Fruit fly (Drosophila melanogaster): ENCODE data around the gene robl37BC.
A peak's percentile ranks its signal among the peaks of the same experiment; 100 is the strongest.

robl37BC gene

DNA sequence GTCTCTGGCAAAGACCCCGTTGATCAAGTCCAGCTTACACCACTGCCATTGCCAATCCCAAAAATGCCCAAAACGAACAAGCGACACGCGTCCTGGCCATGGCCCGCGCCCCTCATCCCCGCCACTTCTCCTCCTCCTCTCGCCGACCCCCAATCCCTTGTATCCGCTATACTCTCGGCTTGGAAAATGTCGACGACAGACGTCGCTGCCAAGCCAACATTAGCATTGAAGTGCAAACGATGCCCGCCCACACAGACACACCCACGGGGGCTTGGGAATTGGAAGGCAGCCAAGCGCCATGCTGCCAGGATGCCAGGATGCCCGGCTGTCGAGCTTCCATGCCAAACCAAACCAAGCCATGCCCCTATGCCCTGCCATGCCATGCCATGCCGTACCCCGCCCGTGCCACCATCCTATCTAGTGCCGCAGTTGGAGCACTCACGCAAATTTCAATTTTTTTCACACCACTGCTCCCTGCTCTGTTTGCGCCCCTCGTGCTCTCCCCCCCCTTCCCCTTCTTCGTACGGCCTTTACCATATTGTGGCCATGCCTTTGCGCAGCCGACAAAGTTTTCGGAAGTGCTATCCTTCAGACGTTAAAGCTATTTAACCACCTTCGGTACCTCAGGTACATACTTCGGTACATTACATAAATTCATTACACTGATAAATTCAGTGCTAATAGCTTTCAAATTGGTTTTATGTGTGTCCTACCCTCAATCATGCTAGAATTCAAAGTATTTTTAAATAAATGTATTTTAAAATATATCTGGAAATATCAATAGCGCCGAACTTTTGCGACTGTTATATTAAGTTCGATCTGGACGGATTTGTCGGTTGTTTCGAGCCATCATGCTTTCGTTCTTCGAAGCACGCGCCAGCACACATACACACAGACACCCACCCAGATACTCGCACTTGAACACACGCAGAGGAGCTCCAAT is 10.9 kb downstream of the robl37BC start (continued):
- TF ChIP-seq CG32264 (GFP tag; optimal IDR thresholded peaks at IDR 0.05) (peak; percentile 14), N (GFP tag; optimal IDR thresholded peaks at IDR 0.05) (no peak), sage (GFP tag; optimal IDR thresholded peaks at IDR 0.05) (peak; percentile 49), CG9705 (GFP tag; optimal IDR thresholded peaks at IDR 0.05) (peak; percentile 66), foxo (GFP tag; optimal IDR thresholded peaks at IDR 0.05) (peak in 1 of 2 experiments; percentile 87), Myc (optimal IDR thresholded peaks at IDR 0.05) (no peak), lola (GFP tag; optimal IDR thresholded peaks at IDR 0.05) (no peak), Rel (GFP tag; optimal IDR thresholded peaks at IDR 0.05) (peak; percentile 43), Rel (tag; optimal IDR thresholded peaks at IDR 0.05) (peak; percentile 49), rgr (GFP tag; optimal IDR thresholded peaks at IDR 0.05) (peak; percentile 76), woc (GFP tag; optimal IDR thresholded peaks at IDR 0.05) (peak; percentile 64), br (GFP tag; optimal IDR thresholded peaks at IDR 0.05) (peak; percentile 73), HLH106 (tag; optimal IDR thresholded peaks at IDR 0.05) (peak; percentile 85)

dm6 chr2L:19022221-19022516 is 11.5 kb downstream of the robl37BC start, which contains the start of gene CG15172:
Gene CG15172 (plus strand): TSS chr2L:19022417.
- TF ChIP-seq jim (GFP tag; optimal IDR thresholded peaks at IDR 0.05) = no peak
- TF ChIP-seq Rel (GFP tag; optimal IDR thresholded peaks at IDR 0.05) = no peak
- no peak for TF ChIP-seq Rel (tag; optimal IDR thresholded peaks at IDR 0.05)
- TF ChIP-seq sage (GFP tag; optimal IDR thresholded peaks at IDR 0.05) = no peak
- no peak for TF ChIP-seq br (GFP tag; optimal IDR thresholded peaks at IDR 0.05)
- TF ChIP-seq fru (GFP tag; optimal IDR thresholded peaks at IDR 0.05) = no peak
- TF ChIP-seq dsf (GFP tag; optimal IDR thresholded peaks at IDR 0.05; ENCODE audit: borderline replicate concordance) = no peak
- no peak for TF ChIP-seq h (GFP tag; optimal IDR thresholded peaks at IDR 0.05)
- TF ChIP-seq foxo (GFP tag; optimal IDR thresholded peaks at IDR 0.05) = no peak
- no peak for TF ChIP-seq Mio (GFP tag; optimal IDR thresholded peaks at IDR 0.05)
- TF ChIP-seq HLH106 (tag; optimal IDR thresholded peaks at IDR 0.05) = no peak
- no peak for TF ChIP-seq rgr (GFP tag; optimal IDR thresholded peaks at IDR 0.05)
- no peak for TF ChIP-seq sv (GFP tag; optimal IDR thresholded peaks at IDR 0.05)
- TF ChIP-seq Abd-B (GFP tag; optimal IDR thresholded peaks at IDR 0.05) = no peak
- TF ChIP-seq N (GFP tag; optimal IDR thresholded peaks at IDR 0.05) = no peak
- TF ChIP-seq dmrt93B (GFP tag; optimal IDR thresholded peaks at IDR 0.05) = no peak
- no peak for TF ChIP-seq dl (GFP tag; optimal IDR thresholded peaks at IDR 0.05; ENCODE audit: insufficient read depth in 1 of 2, partially characterized antibody in 2 of 2)
- TF ChIP-seq GATAd (GFP tag; optimal IDR thresholded peaks at IDR 0.05) = no peak
- no peak for TF ChIP-seq Vsx2 (GFP tag; optimal IDR thresholded peaks at IDR 0.05; ENCODE audit: partially characterized antibody)
- TF ChIP-seq ey (GFP tag; optimal IDR thresholded peaks at IDR 0.05) = no peak

- no peak for TF ChIP-seq woc (GFP tag; optimal IDR thresholded peaks at IDR 0.05)
- TF ChIP-seq jim (GFP tag; optimal IDR thresholded peaks at IDR 0.05) = no peak
- no peak for TF ChIP-seq Hr83 (GFP tag; optimal IDR thresholded peaks at IDR 0.05; ENCODE audit: poor library complexity, severe bottlenecking)
- TF ChIP-seq CrebA (GFP tag; optimal IDR thresholded peaks at IDR 0.05; ENCODE audit: borderline replicate concordance) = no peak
- no peak for TF ChIP-seq N (GFP tag; optimal IDR thresholded peaks at IDR 0.05)
- TF ChIP-seq CG32264 (GFP tag; optimal IDR thresholded peaks at IDR 0.05) = no peak
- peak; percentile 52 for TF ChIP-seq rgr (GFP tag; optimal IDR thresholded peaks at IDR 0.05)
- peak; percentile 9 for TF ChIP-seq sv (GFP tag; optimal IDR thresholded peaks at IDR 0.05)
- no peak for TF ChIP-seq dl (GFP tag; optimal IDR thresholded peaks at IDR 0.05; ENCODE audit: insufficient read depth in 1 of 2, partially characterized antibody in 2 of 2)
- TF ChIP-seq HLH106 (tag; optimal IDR thresholded peaks at IDR 0.05) = peak; percentile 76
- no peak for TF ChIP-seq pan (optimal IDR thresholded peaks at IDR 0.05)
- no peak for TF ChIP-seq Hr78 (GFP tag; optimal IDR thresholded peaks at IDR 0.05)
- no peak for TF ChIP-seq Dfd (GFP tag; optimal IDR thresholded peaks at IDR 0.05)
- TF ChIP-seq CG9705 (GFP tag; optimal IDR thresholded peaks at IDR 0.05) = peak; percentile 51
- TF ChIP-seq Dif (GFP tag; optimal IDR thresholded peaks at IDR 0.05; ENCODE audit: partially characterized antibody) = no peak
- peak; percentile 60 for TF ChIP-seq h (GFP tag; optimal IDR thresholded peaks at IDR 0.05)
- peak; percentile 49 for TF ChIP-seq dmrt93B (GFP tag; optimal IDR thresholded peaks at IDR 0.05)
- peak; percentile 56 for TF ChIP-seq psq (GFP tag; optimal IDR thresholded peaks at IDR 0.05)
- peak; percentile 51 for TF ChIP-seq ey (GFP tag; optimal IDR thresholded peaks at IDR 0.05)
- no peak for TF ChIP-seq GATAd (GFP tag; optimal IDR thresholded peaks at IDR 0.05)
- no peak for TF ChIP-seq lola (GFP tag; optimal IDR thresholded peaks at IDR 0.05)
- peak; percentile 61 for TF ChIP-seq fru (GFP tag; optimal IDR thresholded peaks at IDR 0.05)
- no peak for TF ChIP-seq usp (GFP tag; optimal IDR thresholded peaks at IDR 0.05)
- no peak for TF ChIP-seq tai (GFP tag; optimal IDR thresholded peaks at IDR 0.05)
- TF ChIP-seq Jra (GFP tag; optimal IDR thresholded peaks at IDR 0.05) = no peak
- TF ChIP-seq brk (GFP tag; optimal IDR thresholded peaks at IDR 0.05) = no peak
- TF ChIP-seq OdsH (GFP tag; optimal IDR thresholded peaks at IDR 0.05) = peak; percentile 41
- TF ChIP-seq sage (GFP tag; optimal IDR thresholded peaks at IDR 0.05) = no peak
- no peak for TF ChIP-seq Hnf4 (GFP tag; optimal IDR thresholded peaks at IDR 0.05)
- TF ChIP-seq Sp1 (GFP tag; optimal IDR thresholded peaks at IDR 0.05) = peak; percentile 78
- TF ChIP-seq Mio (GFP tag; optimal IDR thresholded peaks at IDR 0.05) = no peak
- TF ChIP-seq dsf (GFP tag; optimal IDR thresholded peaks at IDR 0.05; ENCODE audit: borderline replicate concordance) = no peak
- TF ChIP-seq br (GFP tag; optimal IDR thresholded peaks at IDR 0.05) = peak; percentile 24
- TF ChIP-seq Myc (optimal IDR thresholded peaks at IDR 0.05) = no peak
- peak in 1 of 2 experiments; percentile 69 for TF ChIP-seq foxo (GFP tag; optimal IDR thresholded peaks at IDR 0.05)
- no peak for TF ChIP-seq Rel (GFP tag; optimal IDR thresholded peaks at IDR 0.05)
- peak; percentile 5 for TF ChIP-seq Rel (tag; optimal IDR thresholded peaks at IDR 0.05)
These were observed 13.5 kb downstream of the robl37BC start for dm6 chr2L:19023972-19024743.
